Fruit fly (Drosophila melanogaster): ENCODE data around the gene Axs.

Axs gene

DNA sequence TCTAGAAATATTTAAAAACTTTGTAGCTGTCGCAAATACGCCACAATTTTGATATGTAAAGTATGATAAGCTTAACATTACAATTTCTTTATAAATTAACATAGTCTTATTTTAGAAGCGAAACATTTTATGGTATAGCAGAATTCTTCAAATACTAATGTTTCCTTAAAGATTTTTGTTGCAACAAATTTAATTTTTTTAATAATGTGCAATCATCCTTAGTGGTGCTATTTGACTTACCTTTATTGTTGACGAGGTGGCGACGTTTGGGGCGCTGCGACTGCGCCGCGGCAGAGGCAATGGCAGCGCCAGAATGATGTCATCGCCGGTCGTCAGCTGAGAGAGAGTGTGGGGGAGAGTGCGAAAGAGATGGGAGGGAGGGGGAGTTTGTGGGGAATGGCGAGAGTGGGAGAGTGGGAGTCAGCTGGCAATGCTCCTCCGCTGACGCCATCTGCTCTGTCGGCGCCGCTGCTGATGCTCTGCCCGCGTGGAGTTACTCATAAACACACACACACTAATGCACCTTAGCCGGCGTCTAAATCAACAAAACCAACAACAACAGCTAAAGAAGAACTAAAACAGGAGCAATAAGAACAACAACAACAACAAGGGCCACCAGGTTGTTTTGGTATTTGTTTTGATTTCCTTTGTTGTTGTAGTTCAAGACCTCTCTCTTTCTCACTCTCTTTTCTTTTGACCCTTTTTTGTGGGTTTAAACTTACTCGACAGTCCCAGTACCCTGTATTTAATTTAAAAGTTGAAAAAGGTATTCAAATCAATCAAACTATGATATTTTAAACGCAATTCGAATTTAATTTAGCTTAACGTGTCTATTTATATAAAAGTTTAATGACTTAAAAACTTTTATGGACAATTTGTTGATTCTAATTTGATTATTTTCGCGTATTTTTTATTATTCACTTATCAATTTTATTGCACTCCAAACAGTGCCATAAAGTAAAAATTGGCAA is 39.8 kb upstream of the Axs start (continued):
- TF ChIP-seq CG34376 (GFP tag; optimal IDR thresholded peaks at IDR 0.05) (no peak), CG14050 (GFP tag; IDR thresholded peaks at IDR 0.05) (peak; percentile 67; the same call in 2 of the 3 replicates), CG31365 (tag; optimal IDR thresholded peaks at IDR 0.05) (no peak), danr (GFP tag; IDR thresholded peaks at IDR 0.05) (no peak), CG12744 (GFP tag; optimal IDR thresholded peaks at IDR 0.05) (peak; percentile 32), CG11456 (GFP tag; IDR thresholded peaks at IDR 0.05) (peak; percentile 53; the same call in 2 of the 3 replicates), sd (tag; optimal IDR thresholded peaks at IDR 0.05) (peak; percentile 59), CG7987 (GFP tag; optimal IDR thresholded peaks at IDR 0.05) (no peak), z (GFP tag; IDR thresholded peaks at IDR 0.05) (no peak), MTF-1 (GFP tag; optimal IDR thresholded peaks at IDR 0.05; ENCODE audit: borderline replicate concordance) (no peak), usp (GFP tag; optimal IDR thresholded peaks at IDR 0.05) (no peak), fd96Cb (tag; optimal IDR thresholded peaks at IDR 0.05) (peak; percentile 61), CG11696 (GFP tag; IDR thresholded peaks at IDR 0.05) (peak; percentile 88), bbx (GFP tag; IDR thresholded peaks at IDR 0.05; ENCODE audit: partially characterized antibody) (no peak), Vsx1 (GFP tag; optimal IDR thresholded peaks at IDR 0.05) (peak; percentile 51), CG11085 (GFP tag; IDR thresholded peaks at IDR 0.05) (0 out of 2 replicates have a peak, but pooled peaks have one; percentile 32), Hr3 (GFP tag; optimal IDR thresholded peaks at IDR 0.05) (peak; percentile 70), Stat92E (GFP tag; optimal IDR thresholded peaks at IDR 0.05) (no peak), CG9817 (tag; optimal IDR thresholded peaks at IDR 0.05) (peak; percentile 69), CG31224 (GFP tag; IDR thresholded peaks at IDR 0.05) (peak; percentile 35), CG10654 (GFP tag; optimal IDR thresholded peaks at IDR 0.05) (peak; percentile 39), HHEX (GFP tag; optimal IDR thresholded peaks at IDR 0.05) (peak; percentile 64), Rx (GFP tag; IDR thresholded peaks at IDR 0.05) (peak; percentile 51; the same call in 1 of the 2 replicates), Abd-B (GFP tag; optimal IDR thresholded peaks at IDR 0.05) (peak; percentile 69), Ptx1 (GFP tag; IDR thresholded peaks at IDR 0.05) (peak; percentile 71), CG10366 (GFP tag; IDR thresholded peaks at IDR 0.05) (peak; percentile 67), abd-A (tag; optimal IDR thresholded peaks at IDR 0.05) (no peak), C15 (GFP tag; IDR thresholded peaks at IDR 0.05) (no peak), nom (GFP tag; optimal IDR thresholded peaks at IDR 0.05) (peak; percentile 90), repo (GFP tag; optimal IDR thresholded peaks at IDR 0.05) (no peak), bowl (GFP tag; IDR thresholded peaks at IDR 0.05) (no peak), crc (GFP tag; optimal IDR thresholded peaks at IDR 0.05) (peak; percentile 46), h (optimal IDR thresholded peaks at IDR 0.05) (no peak), Hr78 (GFP tag; optimal IDR thresholded peaks at IDR 0.05) (peak in 1 of 2 experiments; percentile 49), CG43689 (GFP tag; IDR thresholded peaks at IDR 0.05) (peak; percentile 19; the same call in 1 of the 2 replicates), tup (GFP tag; optimal IDR thresholded peaks at IDR 0.05) (no peak), ac (GFP tag; optimal IDR thresholded peaks at IDR 0.05) (no peak), CG9932 (GFP tag; IDR thresholded peaks at IDR 0.05) (peak; percentile 66), Bgb (GFP tag; IDR thresholded peaks at IDR 0.05; ENCODE audit: partially characterized antibody) (peak; percentile 19; the same call in 1 of the 2 replicates), CG6175 (GFP tag; IDR thresholded peaks at IDR 0.05) (no peak), CG18619 (GFP tag; optimal IDR thresholded peaks at IDR 0.05) (peak; percentile 81), ewg (GFP tag; optimal IDR thresholded peaks at IDR 0.05) (peak; percentile 59), dimm (GFP tag; IDR thresholded peaks at IDR 0.05) (0 out of 2 replicates have a peak, but pooled peaks have one; percentile 22), fd64A (GFP tag; optimal IDR thresholded peaks at IDR 0.05) (no peak), esg (GFP tag; conservative IDR thresholded peaks at IDR 0.05) (peak; percentile 45), CG9876 (GFP tag; optimal IDR thresholded peaks at IDR 0.05) (no peak), Mad (GFP tag; optimal IDR thresholded peaks at IDR 0.05) (peak; percentile 38), insv (GFP tag; optimal IDR thresholded peaks at IDR 0.05) (no peak)

All from whole organism, embryonic.